Worm (Caenorhabditis elegans) whole organism, dauer: ENCODE measurements around the gene srlf-3.

Experiments used
- unc-62 ChIP-seq: sonication (generic microtip); optimal IDR thresholded peaks from 2 replicates; lab custom pipeline; 2017; ENCODE audit warnings: missing biosample characterization, missing genetic modification reagents, missing genetic modification characterization

srlf-3 gene

ce11 chrIV:8519949-8520348, 32.7 kb downstream of the srlf-3 start:
- no peak for TF ChIP-seq unc-62 (GFP tag; lab: Kevin White, UChicago)

ce11 chrIV:8520594-8520993, 33.3 kb downstream of the srlf-3 start, which contains the start of gene pkg-2:
Gene pkg-2, plus strand, starts transcription at chrIV:8520894.
- TF ChIP-seq unc-62 (GFP tag; lab: Kevin White, UChicago), result no peak

ce11 chrIV:8523981-8524380, 36.7 kb downstream of the srlf-3 start:
- no peak for TF ChIP-seq unc-62 (GFP tag; lab: Kevin White, UChicago)

ce11 chrIV:8526050-8526449, 38.8 kb downstream of the srlf-3 start:
- no peak for TF ChIP-seq unc-62 (GFP tag; lab: Kevin White, UChicago)

- no peak for TF ChIP-seq unc-62 (GFP tag; lab: Kevin White, UChicago)
These were observed 39.3 kb downstream of the srlf-3 start for ce11 chrIV:8526579-8526978.

ce11 chrIV:8527598-8528012, 40.3 kb downstream of the srlf-3 start:
- TF ChIP-seq unc-62 (GFP tag; lab: Kevin White, UChicago), result no peak

- no peak for TF ChIP-seq unc-62 (GFP tag; lab: Kevin White, UChicago)
These were observed 41.1 kb downstream of the srlf-3 start for ce11 chrIV:8528345-8528744.

ce11 chrIV:8529039-8529438, 41.8 kb downstream of the srlf-3 start:
- TF ChIP-seq unc-62 (GFP tag; lab: Kevin White, UChicago), result no peak

ce11 chrIV:8530042-8531027, 43.1 kb downstream of the srlf-3 start:
- no peak for TF ChIP-seq unc-62 (GFP tag; lab: Kevin White, UChicago)

ce11 chrIV:8532024-8532423, 44.7 kb downstream of the srlf-3 start:
- no peak for TF ChIP-seq unc-62 (GFP tag; lab: Kevin White, UChicago)

- no peak for TF ChIP-seq unc-62 (GFP tag; lab: Kevin White, UChicago)
These were observed 45.5 kb downstream of the srlf-3 start for ce11 chrIV:8532796-8533195.

ce11 chrIV:8534189-8534588, 46.9 kb downstream of the srlf-3 start:
- TF ChIP-seq unc-62 (GFP tag; lab: Kevin White, UChicago), result no peak

- no peak for TF ChIP-seq unc-62 (GFP tag; lab: Kevin White, UChicago)
These were observed 47.7 kb downstream of the srlf-3 start for ce11 chrIV:8534997-8535414.

- no peak for TF ChIP-seq unc-62 (GFP tag; lab: Kevin White, UChicago)
These were observed 48.7 kb downstream of the srlf-3 start for ce11 chrIV:8535946-8536345.
